Worm (Caenorhabditis elegans): ENCODE results near the gene W04G3.5.

DNA sequence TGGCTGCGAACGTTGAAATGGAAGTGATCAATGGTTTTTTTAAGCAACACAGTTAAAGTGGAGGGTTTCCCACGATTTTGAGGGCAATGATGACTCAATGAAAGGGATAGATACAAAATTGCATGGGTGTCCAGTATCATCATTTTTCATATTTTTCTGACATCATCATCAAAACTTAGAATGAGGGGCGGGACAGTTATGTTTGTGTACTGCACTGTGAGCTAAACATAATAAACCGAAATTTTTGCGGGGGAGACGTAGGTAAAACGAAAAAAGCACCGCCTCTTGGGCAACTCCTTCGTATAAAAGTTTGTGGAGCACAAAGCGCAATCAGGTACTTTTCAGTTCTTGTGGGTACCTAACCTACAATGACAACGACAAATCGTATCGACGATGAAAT, 19.8 kb upstream of the W04G3.5 start, which contains the start of gene C09F12.2:
- no peak for TF ChIP-seq tbx-2 (tag; optimal IDR thresholded peaks at IDR 0.05)
- no peak for TF ChIP-seq nhr-43 (tag; optimal IDR thresholded peaks at IDR 0.05; ENCODE audit: poor library complexity, severe bottlenecking)
- TF ChIP-seq daf-12 (tag; optimal IDR thresholded peaks at IDR 0.05) = no peak
- TF ChIP-seq ama-1 (optimal IDR thresholded peaks at IDR 0.05) = no peak
- TF ChIP-seq nhr-11 (tag; optimal IDR thresholded peaks at IDR 0.05) = no peak
- no peak for TF ChIP-seq nhr-67 (tag; optimal IDR thresholded peaks at IDR 0.05)
- TF ChIP-seq ceh-16 (tag; optimal IDR thresholded peaks at IDR 0.05) = no peak
- no peak for TF ChIP-seq sea-2 (GFP tag; optimal IDR thresholded peaks at IDR 0.05)
